Fruit fly (Drosophila melanogaster) Kc167 (cell line): ENCODE data around the gene Uqcc1.

Source experiments
- Sin3A ChIP-seq: fragments of >200 bp; optimal IDR thresholded peaks from 2 replicates; lab custom pipeline; 2018; ENCODE audit warnings: missing external identifiers
- h ChIP-seq: fragments of >200 bp; optimal IDR thresholded peaks from 3 replicates; lab custom pipeline; 2018; ENCODE audit warnings: missing external identifiers
- insv ChIP-seq: fragments of >200 bp; optimal IDR thresholded peaks from 3 replicates; lab custom pipeline; 2018; ENCODE audit warnings: missing external identifiers
- psq ChIP-seq: fragments of >200 bp; optimal IDR thresholded peaks from 2 replicates; lab custom pipeline; 2017; ENCODE audit warnings: missing external identifiers
- ttk ChIP-seq: sonication (Bioruptor generic); optimal IDR thresholded peaks from 2 replicates; lab custom pipeline; 2017; ENCODE audit warnings: missing external identifiers

- TF ChIP-seq h (lab: Kevin White, UChicago) (no peak), psq (lab: Kevin White, UChicago) (no peak), Sin3A (lab: Kevin White, UChicago) (no peak), ttk (no peak), insv (lab: Kevin White, UChicago) (no peak)
Measured at dm6 chr3L:6961992-6962570, 4.2 kb upstream of the Uqcc1 start.
